Worm (Caenorhabditis elegans) whole organism, midembryonic: ENCODE data around the gene mpst-3.
"Not testable (repeated sequence)": the region's sequence is repeated elsewhere in the genome, so short reads cannot be mapped to it uniquely, and the experiment has no call there.

ENCODE experiments used
- T22C8.4 ChIP-seq: fragments of 200-800 bp; sonication (Bioruptor generic); IDR thresholded peaks from 2 replicates; pipeline ENCODE4 v1.3.6; 2022; ENCODE audit warnings: missing genetic modification characterization, missing compliant biosample characterization
- cog-1 ChIP-seq: sonication (generic microtip); optimal IDR thresholded peaks from 2 replicates; lab custom pipeline; 2016; ENCODE audit warnings: missing genetic modification characterization, missing compliant biosample characterization
- flt-1 ChIP-seq: fragments of 200-800 bp; sonication (Bioruptor generic); IDR thresholded peaks from 2 replicates; pipeline ENCODE4 v1.3.6; 2022; ENCODE audit warnings: missing genetic modification characterization, missing compliant biosample characterization
- klf-2 ChIP-seq: fragments of 200-800 bp; sonication (Bioruptor generic); conservative IDR thresholded peaks from 2 replicates; pipeline ENCODE4 v1.3.6; 2022; ENCODE audit warnings: missing genetic modification reagents, missing genetic modification characterization, missing compliant biosample characterization
- med-1 ChIP-seq: sonication (generic microtip); optimal IDR thresholded peaks from 2 replicates; lab custom pipeline; 2017; ENCODE audit warnings: missing genetic modification characterization, mild to moderate bottlenecking, missing compliant biosample characterization, antibody characterized with exemption, missing genetic modification reagents; ENCODE audit not compliant: insufficient read depth
- ref-1 ChIP-seq: fragments of 200-800 bp; sonication (Bioruptor generic); conservative IDR thresholded peaks from 2 replicates; pipeline ENCODE4 v1.3.6; 2022; ENCODE audit warnings: missing genetic modification reagents, missing genetic modification characterization, missing compliant biosample characterization
- tab-1 ChIP-seq: fragments of 200-800 bp; sonication (Bioruptor generic); IDR thresholded peaks from 2 replicates; pipeline ENCODE4 v1.3.6; 2022; ENCODE audit warnings: missing genetic modification characterization, missing compliant biosample characterization
- ztf-23 ChIP-seq: fragments of 200-800 bp; sonication (Bioruptor generic); IDR thresholded peaks from 2 replicates; pipeline ENCODE4 v1.3.6; 2022; ENCODE audit warnings: missing genetic modification reagents, missing genetic modification characterization, missing compliant biosample characterization
- ztf-29 ChIP-seq: fragments of 200-800 bp; sonication (Bioruptor generic); IDR thresholded peaks from 2 replicates; pipeline ENCODE4 v1.3.6; 2022; ENCODE audit warnings: missing genetic modification reagents, missing genetic modification characterization, missing compliant biosample characterization

The mpst-3 gene

ce11 chrV:14877242-14877819 lies 18.1 kb upstream of the mpst-3 start:
- TF ChIP-seq cog-1 (tag; lab: Kevin White, UChicago) (no peak), ztf-23 (GFP tag; lab: Robert Waterston, UW) (no peak), med-1 (GFP tag; lab: Kevin White, UChicago) (no peak), flt-1 (GFP tag; lab: Robert Waterston, UW) (no peak), ref-1 (GFP tag; lab: Robert Waterston, UW) (no peak), tab-1 (no peak), T22C8.4 (GFP tag; lab: Robert Waterston, UW) (no peak), klf-2 (GFP tag; lab: Robert Waterston, UW) (no peak), ztf-29 (GFP tag; lab: Robert Waterston, UW) (no peak)

ce11 chrV:14890782-14891181 lies 4.7 kb upstream of the mpst-3 start, which contains the start of gene nspa-2:
TSS of gene nspa-2 (plus strand) at chrV:14891082.
- TF ChIP-seq ztf-23 (GFP tag; lab: Robert Waterston, UW); med-1 (GFP tag; lab: Kevin White, UChicago); flt-1 (GFP tag; lab: Robert Waterston, UW): not testable (repeated sequence)

- TF ChIP-seq ztf-23 (GFP tag; lab: Robert Waterston, UW) (no peak), med-1 (GFP tag; lab: Kevin White, UChicago) (no peak), T22C8.4 (GFP tag; lab: Robert Waterston, UW) (no peak), tab-1 (no peak), ztf-29 (GFP tag; lab: Robert Waterston, UW) (no peak), flt-1 (GFP tag; lab: Robert Waterston, UW) (no peak), ref-1 (GFP tag; lab: Robert Waterston, UW) (no peak)
These were observed 1.9 kb upstream of the mpst-3 start, which contains the start of the genes mpst-2 and H12D21.5 for ce11 chrV:14893355-14894050. TSS of gene mpst-2 (minus strand) at chrV:14893455. TSS of gene H12D21.5 (plus strand) at chrV:14894000.

ce11 chrV:14897731-14898130 lies 2.3 kb downstream of the mpst-3 start, which contains the start of gene H12D21.6:
TSS of gene H12D21.6 (minus strand) at chrV:14897831.
- TF ChIP-seq klf-2 (GFP tag; lab: Robert Waterston, UW), result no peak
- no peak for TF ChIP-seq ztf-23 (GFP tag; lab: Robert Waterston, UW)
- TF ChIP-seq tab-1, result no peak
- no peak for TF ChIP-seq med-1 (GFP tag; lab: Kevin White, UChicago)
- TF ChIP-seq flt-1 (GFP tag; lab: Robert Waterston, UW), result no peak
- no peak for TF ChIP-seq ref-1 (GFP tag; lab: Robert Waterston, UW)
- TF ChIP-seq cog-1 (tag; lab: Kevin White, UChicago), result no peak
- TF ChIP-seq T22C8.4 (GFP tag; lab: Robert Waterston, UW), result no peak
- TF ChIP-seq ztf-29 (GFP tag; lab: Robert Waterston, UW), result no peak

- TF ChIP-seq T22C8.4 (GFP tag; lab: Robert Waterston, UW) (no peak), flt-1 (GFP tag; lab: Robert Waterston, UW) (no peak), ref-1 (GFP tag; lab: Robert Waterston, UW) (no peak)
These were observed 4.1 kb downstream of the mpst-3 start, which contains the start of gene H12D21.10 for ce11 chrV:14899545-14899944. TSS of gene H12D21.10 (plus strand) at chrV:14899804.

- TF ChIP-seq ztf-29 (GFP tag; lab: Robert Waterston, UW) (no peak), T22C8.4 (GFP tag; lab: Robert Waterston, UW) (no peak)
These were observed 5.5 kb downstream of the mpst-3 start for ce11 chrV:14900905-14901304.

ce11 chrV:14907445-14907844 lies 12.0 kb downstream of the mpst-3 start:
- TF ChIP-seq T22C8.4 (GFP tag; lab: Robert Waterston, UW), result no peak
- no peak for TF ChIP-seq ztf-29 (GFP tag; lab: Robert Waterston, UW)
- TF ChIP-seq klf-2 (GFP tag; lab: Robert Waterston, UW), result no peak
- TF ChIP-seq med-1 (GFP tag; lab: Kevin White, UChicago), result no peak

ce11 chrV:14909331-14909835 lies 13.9 kb downstream of the mpst-3 start, which contains the start of gene H12D21.9:
TSS of gene H12D21.9 (minus strand) at chrV:14909478.
- no peak for TF ChIP-seq tab-1
- TF ChIP-seq T22C8.4 (GFP tag; lab: Robert Waterston, UW), result no peak
- TF ChIP-seq ref-1 (GFP tag; lab: Robert Waterston, UW), result no peak
- no peak for TF ChIP-seq flt-1 (GFP tag; lab: Robert Waterston, UW)
- no peak for TF ChIP-seq cog-1 (tag; lab: Kevin White, UChicago)
- TF ChIP-seq med-1 (GFP tag; lab: Kevin White, UChicago), result no peak

ce11 chrV:14910758-14911157 lies 15.3 kb downstream of the mpst-3 start:
- TF ChIP-seq flt-1 (GFP tag; lab: Robert Waterston, UW) (no peak), T22C8.4 (GFP tag; lab: Robert Waterston, UW) (no peak), cog-1 (tag; lab: Kevin White, UChicago) (no peak), ref-1 (GFP tag; lab: Robert Waterston, UW) (no peak)

ce11 chrV:14915599-14915998 lies 20.2 kb downstream of the mpst-3 start, which contains the start of gene H12D21.11:
TSS of gene H12D21.11 (plus strand) at chrV:14915899.
- no peak for TF ChIP-seq T22C8.4 (GFP tag; lab: Robert Waterston, UW)
- TF ChIP-seq ztf-23 (GFP tag; lab: Robert Waterston, UW), result no peak
- TF ChIP-seq ref-1 (GFP tag; lab: Robert Waterston, UW), result no peak
- no peak for TF ChIP-seq flt-1 (GFP tag; lab: Robert Waterston, UW)
- no peak for TF ChIP-seq klf-2 (GFP tag; lab: Robert Waterston, UW)
- no peak for TF ChIP-seq cog-1 (tag; lab: Kevin White, UChicago)
- no peak for TF ChIP-seq tab-1
- no peak for TF ChIP-seq ztf-29 (GFP tag; lab: Robert Waterston, UW)
- no peak for TF ChIP-seq med-1 (GFP tag; lab: Kevin White, UChicago)
